Worm (Caenorhabditis elegans): ENCODE measurements around the gene cutl-15.

DNA sequence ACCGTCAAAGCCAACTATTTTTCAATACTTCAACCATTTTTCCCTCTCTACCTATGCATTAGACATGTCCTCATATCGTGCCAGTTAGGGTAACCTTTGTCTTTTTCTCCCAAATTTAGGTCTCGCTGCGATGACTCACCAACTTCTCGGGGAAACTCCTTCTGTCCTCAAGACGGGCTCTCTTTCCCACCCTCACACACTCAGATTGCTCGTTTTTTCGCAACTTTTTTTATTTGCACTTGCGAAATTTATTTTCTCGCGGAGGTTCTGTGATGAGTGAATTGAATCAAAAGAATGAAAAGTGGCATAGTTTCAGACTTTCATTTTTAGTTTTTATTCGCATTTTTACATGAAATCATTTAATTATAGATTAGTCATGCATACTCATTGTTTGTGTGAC, 27.2 kb downstream of the cutl-15 start:
- TF ChIP-seq pros-1 (tag; optimal IDR thresholded peaks at IDR 0.05) = no peak
- no peak for TF ChIP-seq fkh-10 (GFP tag; optimal IDR thresholded peaks at IDR 0.05)
- TF ChIP-seq nhr-11 (tag; optimal IDR thresholded peaks at IDR 0.05) = no peak
- TF ChIP-seq gmeb-2 (tag; optimal IDR thresholded peaks at IDR 0.05) = no peak
- no peak for TF ChIP-seq pha-4 (tag; optimal IDR thresholded peaks at IDR 0.05)
- no peak for TF ChIP-seq hlh-30 (tag; optimal IDR thresholded peaks at IDR 0.05; ENCODE audit: insufficient read depth)
- no peak for TF ChIP-seq madf-2 (tag; optimal IDR thresholded peaks at IDR 0.05)
- no peak for TF ChIP-seq ama-1 (optimal IDR thresholded peaks at IDR 0.05)
- TF ChIP-seq T23F11.4 (GFP tag; optimal IDR thresholded peaks at IDR 0.05) = no peak
- TF ChIP-seq ceh-45 (GFP tag; IDR thresholded peaks at IDR 0.05) = no peak
- TF ChIP-seq npax-4 (tag; optimal IDR thresholded peaks at IDR 0.05) = no peak
- TF ChIP-seq che-1 (tag; optimal IDR thresholded peaks at IDR 0.05) = no peak

Measured in whole organism, late embryonic.